Worm (Caenorhabditis elegans): ENCODE results near the gene rbm-42.

DNA sequence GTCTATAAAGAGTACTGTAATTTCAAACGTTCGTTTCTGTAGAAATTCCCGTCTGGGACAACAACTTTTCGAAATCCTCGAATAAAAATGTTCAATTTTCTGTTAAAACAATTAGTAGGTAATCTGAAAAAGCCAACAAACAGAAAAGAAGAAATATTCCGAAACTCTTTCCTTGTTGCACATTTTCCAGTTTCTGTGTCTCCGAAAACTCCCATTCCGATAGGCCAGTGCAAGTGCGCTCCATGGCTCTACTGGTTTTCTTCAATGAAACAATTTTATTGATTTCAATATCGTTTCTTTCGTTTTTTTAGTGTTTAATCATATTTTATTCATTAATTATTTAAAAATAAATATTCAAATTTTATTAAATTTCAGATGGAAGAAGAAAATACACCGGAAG, 50.4 kb downstream of the rbm-42 start, which contains the start of gene F54D8.6:
- no peak for TF ChIP-seq ceh-6 (GFP tag; optimal IDR thresholded peaks at IDR 0.05)
- TF ChIP-seq pha-4 (tag; optimal IDR thresholded peaks at IDR 0.05) = no peak
- no peak for TF ChIP-seq sdc-2 (tag; optimal IDR thresholded peaks at IDR 0.05)
- no peak for TF ChIP-seq ttx-3 (tag; optimal IDR thresholded peaks at IDR 0.05)
- no peak for TF ChIP-seq Y22D7AL.16 (tag; optimal IDR thresholded peaks at IDR 0.05)
